Fruit fly (Drosophila melanogaster) whole organism, embryonic: ENCODE measurements around the gene puc.

ENCODE experiments used
- CG10209 ChIP-seq: fragments of 200-800 bp; sonication (Bioruptor generic); optimal IDR thresholded peaks from 3 replicates; lab custom pipeline; 2017; ENCODE audit warnings: missing biosample characterization, mild to moderate bottlenecking, missing genetic modification characterization, missing genetic modification reagents
- CG13424 ChIP-seq: fragments of 200-800 bp; sonication (Bioruptor generic); optimal IDR thresholded peaks from 2 replicates; lab custom pipeline; 2019; ENCODE audit warnings: missing biosample characterization, mild to moderate bottlenecking, missing genetic modification characterization, moderate library complexity
- CG14050 ChIP-seq: fragments of 200-800 bp; sonication (Bioruptor generic); IDR thresholded peaks from 3 replicates; pipeline ENCODE4 v1.3.6; 2022; ENCODE audit warnings: missing biosample characterization, missing genetic modification characterization
- CG14710 ChIP-seq: fragments of 200-800 bp; sonication (Bioruptor generic); optimal IDR thresholded peaks from 3 replicates; lab custom pipeline; 2019; ENCODE audit warnings: missing biosample characterization, mild to moderate bottlenecking, missing genetic modification characterization, moderate library complexity
- CG1647 ChIP-seq: fragments of 200-800 bp; sonication (Bioruptor generic); optimal IDR thresholded peaks from 3 replicates; lab custom pipeline; 2016; ENCODE audit warnings: missing biosample characterization, missing genetic modification characterization
- CG16815 ChIP-seq: fragments of 200-800 bp; sonication (Bioruptor generic); optimal IDR thresholded peaks from 3 replicates; lab custom pipeline; 2017; ENCODE audit warnings: missing biosample characterization, mild to moderate bottlenecking, missing genetic modification characterization
- CG17568 ChIP-seq: fragments of 200-800 bp; sonication (Bioruptor generic); optimal IDR thresholded peaks from 2 replicates; lab custom pipeline; 2018; ENCODE audit warnings: missing biosample characterization, mild to moderate bottlenecking, missing genetic modification characterization, moderate library complexity
- CG17612 ChIP-seq: fragments of 200-800 bp; sonication (Bioruptor generic); IDR thresholded peaks from 2 replicates; pipeline ENCODE4 v1.3.6; 2022; ENCODE audit warnings: missing biosample characterization, missing genetic modification characterization
- CG18619 ChIP-seq: fragments of 200-800 bp; sonication (Bioruptor generic); optimal IDR thresholded peaks from 3 replicates; lab custom pipeline; 2017; ENCODE audit warnings: missing biosample characterization, mild to moderate bottlenecking, missing genetic modification characterization
- CG2199 ChIP-seq: fragments of 200-800 bp; sonication (Bioruptor generic); IDR thresholded peaks from 3 replicates; pipeline ENCODE4 v1.3.6; 2022; ENCODE audit warnings: missing biosample characterization, missing genetic modification characterization
- CG2889 ChIP-seq: fragments of 200-800 bp; sonication (Bioruptor generic); IDR thresholded peaks from 3 replicates; pipeline ENCODE4 v1.3.6; 2022; ENCODE audit warnings: missing biosample characterization, missing genetic modification characterization
- CG4820 ChIP-seq: fragments of 200-800 bp; sonication (Bioruptor generic); optimal IDR thresholded peaks from 3 replicates; lab custom pipeline; 2016; ENCODE audit warnings: missing biosample characterization, missing genetic modification characterization
- CG5953 ChIP-seq: fragments of 200-800 bp; sonication (Bioruptor generic); IDR thresholded peaks from 2 replicates; pipeline ENCODE4 v1.3.6; 2022; ENCODE audit warnings: missing biosample characterization, missing genetic modification characterization
- CG6254 ChIP-seq: fragments of 200-800 bp; sonication (Bioruptor generic); optimal IDR thresholded peaks from 3 replicates; lab custom pipeline; 2017; ENCODE audit warnings: mild to moderate bottlenecking, missing biosample characterization, missing genetic modification reagents, missing genetic modification characterization
- CG6813 ChIP-seq: fragments of 200-800 bp; sonication (Bioruptor generic); optimal IDR thresholded peaks from 2 replicates; lab custom pipeline; 2017; ENCODE audit warnings: missing biosample characterization, missing genetic modification characterization, mild to moderate bottlenecking, moderate library complexity, missing genetic modification reagents
- CrebB ChIP-seq: fragments of 200-800 bp; sonication (Bioruptor generic); optimal IDR thresholded peaks from 3 replicates; lab custom pipeline; 2018; ENCODE audit warnings: missing biosample characterization, mild to moderate bottlenecking, missing genetic modification characterization
- Dfd ChIP-seq, 2 experiments: fragments of >200 bp; optimal IDR thresholded peaks; 2 replicates each; lab custom pipeline; 2017; ENCODE audit warnings: missing biosample characterization in 2 of 2, missing genetic modification characterization in 2 of 2
- Dp ChIP-seq: fragments of 200-800 bp; sonication (Bioruptor generic); optimal IDR thresholded peaks from 2 replicates; lab custom pipeline; 2018; ENCODE audit warnings: missing biosample characterization, mild to moderate bottlenecking, missing genetic modification characterization, moderate library complexity
- Eip74EF ChIP-seq, 2 experiments: fragments of 200-800 bp in 1 of 2; fragments of >200 bp in 1 of 2; sonication (Bioruptor generic) in 1 of 2; optimal IDR thresholded peaks; 2 replicates each; lab custom pipeline; 2017 to 2019; ENCODE audit warnings: missing biosample characterization in 2 of 2, missing genetic modification characterization in 2 of 2, mild to moderate bottlenecking in 1 of 2, moderate library complexity in 1 of 2
- HLHmδ ChIP-seq: fragments of 200-800 bp; sonication (Bioruptor generic); optimal IDR thresholded peaks from 2 replicates; lab custom pipeline; 2018; ENCODE audit warnings: missing biosample characterization, mild to moderate bottlenecking, missing genetic modification characterization, moderate library complexity
- Hmr ChIP-seq: fragments of 200-800 bp; sonication (Bioruptor generic); optimal IDR thresholded peaks from 3 replicates; lab custom pipeline; 2017; ENCODE audit warnings: mild to moderate bottlenecking, missing biosample characterization, missing genetic modification reagents, missing genetic modification characterization
- Nf-YA ChIP-seq: fragments of 200-800 bp; sonication (Bioruptor generic); IDR thresholded peaks from 2 replicates; pipeline ENCODE4 v1.3.6; 2022; ENCODE audit warnings: missing biosample characterization, missing genetic modification characterization
- Spps ChIP-seq: fragments of 200-800 bp; sonication (Bioruptor generic); optimal IDR thresholded peaks from 2 replicates; lab custom pipeline; 2018; ENCODE audit warnings: missing biosample characterization, mild to moderate bottlenecking, missing genetic modification characterization
- Taf1 ChIP-seq: fragments of 200-800 bp; sonication (Bioruptor generic); IDR thresholded peaks from 2 replicates; pipeline ENCODE4 v1.3.6; 2022; ENCODE audit warnings: missing biosample characterization, missing genetic modification characterization
- al ChIP-seq: fragments of 200-800 bp; sonication (Bioruptor generic); IDR thresholded peaks from 2 replicates; pipeline ENCODE4 v1.3.6; 2022; ENCODE audit warnings: missing biosample characterization, missing genetic modification characterization
- bab2 ChIP-seq: fragments of 200-800 bp; sonication (Bioruptor generic); optimal IDR thresholded peaks from 2 replicates; lab custom pipeline; 2016; ENCODE audit warnings: missing biosample characterization, missing genetic modification characterization
- caup ChIP-seq: fragments of 200-800 bp; sonication (Bioruptor generic); optimal IDR thresholded peaks from 3 replicates; lab custom pipeline; 2017; ENCODE audit warnings: missing biosample characterization, mild to moderate bottlenecking, missing genetic modification characterization, moderate library complexity; ENCODE audit not compliant: severe bottlenecking
- disco-r ChIP-seq: fragments of 200-800 bp; sonication (Bioruptor generic); optimal IDR thresholded peaks from 2 replicates; lab custom pipeline; 2016; ENCODE audit warnings: missing biosample characterization, missing genetic modification characterization
- fd102C ChIP-seq: fragments of 200-800 bp; sonication (Bioruptor generic); optimal IDR thresholded peaks from 2 replicates; lab custom pipeline; 2018; ENCODE audit warnings: missing biosample characterization, mild to moderate bottlenecking, missing genetic modification characterization, moderate library complexity
- fru ChIP-seq: fragments of >200 bp; optimal IDR thresholded peaks from 2 replicates; lab custom pipeline; 2017
- ftz-f1 ChIP-seq: fragments of 200-800 bp; sonication (Bioruptor generic); optimal IDR thresholded peaks from 2 replicates; lab custom pipeline; 2016; ENCODE audit warnings: missing biosample characterization, missing genetic modification characterization
- gem ChIP-seq: fragments of 200-800 bp; sonication (Bioruptor generic); optimal IDR thresholded peaks from 2 replicates; lab custom pipeline; 2019; ENCODE audit warnings: missing biosample characterization, mild to moderate bottlenecking, missing genetic modification characterization, moderate library complexity
- grau ChIP-seq: fragments of 200-800 bp; optimal IDR thresholded peaks from 3 replicates; lab custom pipeline; 2019; ENCODE audit warnings: missing biosample characterization, mild to moderate bottlenecking, missing genetic modification characterization, moderate library complexity
- ind ChIP-seq: fragments of 200-800 bp; sonication (Bioruptor generic); optimal IDR thresholded peaks from 3 replicates; lab custom pipeline; 2016; ENCODE audit warnings: missing biosample characterization, missing genetic modification characterization
- knrl ChIP-seq: fragments of 200-800 bp; sonication (Bioruptor generic); IDR thresholded peaks from 3 replicates; pipeline ENCODE4 v1.3.6; 2022; ENCODE audit warnings: missing biosample characterization, missing genetic modification characterization; ENCODE audit not compliant: partially characterized antibody
- lola ChIP-seq, 3 experiments: fragments of >200 bp in 2 of 3; fragments of 200-800 bp in 1 of 3; sonication (Bioruptor generic) in 1 of 3; optimal IDR thresholded peaks; 2 replicates each; lab custom pipeline; 2017 to 2019; ENCODE audit warnings: missing biosample characterization in 3 of 3, missing genetic modification characterization in 3 of 3, mild to moderate bottlenecking in 1 of 3, moderate library complexity in 1 of 3
- maf-S ChIP-seq: fragments of 200-800 bp; sonication (Bioruptor generic); optimal IDR thresholded peaks from 2 replicates; lab custom pipeline; 2016; ENCODE audit warnings: missing biosample characterization, missing genetic modification characterization
- mirr ChIP-seq: fragments of 200-800 bp; sonication (Bioruptor generic); optimal IDR thresholded peaks from 3 replicates; lab custom pipeline; 2018; ENCODE audit warnings: missing biosample characterization, mild to moderate bottlenecking, missing genetic modification characterization
- nom ChIP-seq: fragments of 200-800 bp; sonication (Bioruptor generic); optimal IDR thresholded peaks from 2 replicates; lab custom pipeline; 2017; ENCODE audit warnings: missing biosample characterization, missing genetic modification characterization, mild to moderate bottlenecking, moderate library complexity, missing genetic modification reagents
- oc ChIP-seq: fragments of 200-800 bp; sonication (Bioruptor generic); optimal IDR thresholded peaks from 2 replicates; lab custom pipeline; 2018; ENCODE audit warnings: missing biosample characterization, mild to moderate bottlenecking, missing genetic modification characterization, moderate library complexity
- org-1 ChIP-seq: fragments of 200-800 bp; sonication (Bioruptor generic); optimal IDR thresholded peaks from 2 replicates; lab custom pipeline; 2017; ENCODE audit warnings: missing biosample characterization, missing genetic modification characterization
- psq ChIP-seq: fragments of 200-800 bp; sonication (Bioruptor generic); optimal IDR thresholded peaks from 2 replicates; lab custom pipeline; 2017; ENCODE audit warnings: missing biosample characterization, missing genetic modification characterization
- rib ChIP-seq: fragments of 200-800 bp; sonication (Bioruptor generic); IDR thresholded peaks from 2 replicates; pipeline ENCODE4 v1.3.6; 2022; ENCODE audit warnings: missing biosample characterization, missing genetic modification characterization
- sd ChIP-seq: fragments of 200-800 bp; sonication (Bioruptor generic); optimal IDR thresholded peaks from 3 replicates; lab custom pipeline; 2018; ENCODE audit warnings: missing biosample characterization, mild to moderate bottlenecking, missing genetic modification characterization, moderate library complexity
- sens ChIP-seq: fragments of 200-800 bp; sonication (Bioruptor generic); peaks from one replicate; lab custom pipeline; 2016; ENCODE audit warnings: missing biosample characterization, missing genetic modification characterization
- tio ChIP-seq: fragments of 200-800 bp; sonication (Bioruptor generic); optimal IDR thresholded peaks from 2 replicates; lab custom pipeline; 2017; ENCODE audit warnings: missing biosample characterization, missing genetic modification characterization, inconsistent platforms
- tna ChIP-seq: fragments of 200-800 bp; sonication (Bioruptor generic); IDR thresholded peaks from 2 replicates; pipeline ENCODE4 v1.3.6; 2022; ENCODE audit warnings: missing biosample characterization, missing genetic modification characterization; ENCODE audit not compliant: partially characterized antibody
- wor ChIP-seq: fragments of 200-800 bp; sonication (Bioruptor generic); IDR thresholded peaks from 2 replicates; pipeline ENCODE4 v1.3.6; 2022; ENCODE audit warnings: missing biosample characterization, missing genetic modification characterization
- zen2 ChIP-seq: fragments of 200-800 bp; sonication (Bioruptor generic); IDR thresholded peaks from 3 replicates; pipeline ENCODE4 v1.3.6; 2022; ENCODE audit warnings: missing biosample characterization, missing genetic modification characterization; ENCODE audit not compliant: partially characterized antibody

The puc gene

dm6 chr3R:8105839-8106718 lies 947 bp downstream of the puc start (continued):
- TF ChIP-seq tio (GFP tag; lab: Kevin White, UChicago) (no peak), psq (GFP tag; lab: Kevin White, UChicago) (peak; percentile 90), zen2 (GFP tag; lab: Robert Waterston, UW) (no peak), CG17612 (GFP tag; lab: Robert Waterston, UW) (no peak), grau (tag; lab: Kevin White, UChicago) (no peak), disco-r (GFP tag; lab: Kevin White, UChicago) (no peak), bab2 (GFP tag; lab: Kevin White, UChicago) (no peak), CG4820 (GFP tag; lab: Kevin White, UChicago) (no peak), oc (no peak), CG16815 (GFP tag; lab: Kevin White, UChicago) (no peak), fru (lab: Kevin White, UChicago) (no peak), CG5953 (no peak), wor (GFP tag; lab: Robert Waterston, UW) (no peak), HLHmδ (GFP tag; lab: Kevin White, UChicago) (no peak), CG14050 (GFP tag; lab: Robert Waterston, UW) (no peak), Taf1 (GFP tag; lab: Robert Waterston, UW) (no peak), sd (tag; lab: Kevin White, UChicago) (peak; percentile 39), fd102C (GFP tag; lab: Kevin White, UChicago) (no peak), CG10209 (no peak), ftz-f1 (GFP tag; lab: Kevin White, UChicago) (peak; percentile 7), org-1 (GFP tag; lab: Kevin White, UChicago) (no peak), CG14710 (tag; lab: Kevin White, UChicago) (no peak), CrebB (tag; lab: Kevin White, UChicago) (no peak), CG6813 (GFP tag; lab: Kevin White, UChicago) (no peak), CG18619 (GFP tag; lab: Kevin White, UChicago) (no peak), lola (GFP tag; optimal IDR thresholded peaks at IDR 0.05; lab: Kevin White, UChicago) (no peak), knrl (GFP tag; lab: Robert Waterston, UW) (no peak), mirr (GFP tag; lab: Kevin White, UChicago) (peak; percentile 32), caup (no peak), Eip74EF (GFP tag; optimal IDR thresholded peaks at IDR 0.05; lab: Kevin White, UChicago) (no peak), maf-S (GFP tag; lab: Kevin White, UChicago) (no peak), Dp (GFP tag; lab: Kevin White, UChicago) (no peak), sens (GFP tag; lab: Kevin White, UChicago) (peak; percentile 76), CG17568 (GFP tag; lab: Kevin White, UChicago) (no peak), Dfd (GFP tag; optimal IDR thresholded peaks at IDR 0.05; lab: Kevin White, UChicago) (no peak), Nf-YA (no peak), CG13424 (tag; lab: Kevin White, UChicago) (no peak), rib (GFP tag; lab: Robert Waterston, UW) (no peak), CG6254 (no peak), al (GFP tag; lab: Robert Waterston, UW) (no peak), tna (no peak), Spps (tag; lab: Kevin White, UChicago) (no peak), nom (peak; percentile 100), ind (no peak), gem (tag; lab: Kevin White, UChicago) (no peak), CG2889 (no peak), Hmr (peak; percentile 9), CG2199 (no peak), CG1647 (GFP tag; lab: Kevin White, UChicago) (no peak)
